Fruit fly (Drosophila melanogaster) whole organism, embryonic: ENCODE results near the gene pug.

Experiments used
- Blimp-1 ChIP-seq: fragments of 200-800 bp; sonication (Bioruptor generic); optimal IDR thresholded peaks from 3 replicates; lab custom pipeline; 2018; ENCODE audit warnings: missing biosample characterization, missing genetic modification characterization, mild to moderate bottlenecking, moderate library complexity, missing genetic modification reagents
- C15 ChIP-seq: fragments of 200-800 bp; sonication (Bioruptor generic); IDR thresholded peaks from 3 replicates; pipeline ENCODE4 v1.3.6; 2022; ENCODE audit warnings: missing biosample characterization, missing genetic modification characterization
- CG10209 ChIP-seq: fragments of 200-800 bp; sonication (Bioruptor generic); optimal IDR thresholded peaks from 3 replicates; lab custom pipeline; 2017; ENCODE audit warnings: missing biosample characterization, mild to moderate bottlenecking, missing genetic modification characterization, missing genetic modification reagents
- CG10267 ChIP-seq: fragments of 200-800 bp; sonication (Bioruptor generic); optimal IDR thresholded peaks from 2 replicates; lab custom pipeline; 2018; ENCODE audit warnings: missing biosample characterization, mild to moderate bottlenecking, missing genetic modification characterization, moderate library complexity
- CG10543 ChIP-seq: fragments of 200-800 bp; sonication (Bioruptor generic); optimal IDR thresholded peaks from 3 replicates; lab custom pipeline; 2017; ENCODE audit warnings: missing biosample characterization, mild to moderate bottlenecking, missing genetic modification characterization, moderate library complexity
- CG10565 ChIP-seq: fragments of 200-800 bp; sonication (Bioruptor generic); optimal IDR thresholded peaks from 3 replicates; lab custom pipeline; 2016; ENCODE audit warnings: missing biosample characterization, mild to moderate bottlenecking, missing genetic modification characterization
- CG11504 ChIP-seq: fragments of 200-800 bp; sonication (Bioruptor generic); optimal IDR thresholded peaks from 3 replicates; lab custom pipeline; 2019; ENCODE audit warnings: missing biosample characterization, mild to moderate bottlenecking, missing genetic modification characterization, moderate library complexity
- CG11560 ChIP-seq: fragments of 200-800 bp; sonication (Bioruptor generic); IDR thresholded peaks from 3 replicates; pipeline ENCODE4 v1.3.6; 2022; ENCODE audit warnings: missing biosample characterization, missing genetic modification characterization
- CG14710 ChIP-seq: fragments of 200-800 bp; sonication (Bioruptor generic); optimal IDR thresholded peaks from 3 replicates; lab custom pipeline; 2019; ENCODE audit warnings: missing biosample characterization, mild to moderate bottlenecking, missing genetic modification characterization, moderate library complexity
- CG14965 ChIP-seq: fragments of 200-800 bp; sonication (Bioruptor generic); optimal IDR thresholded peaks from 2 replicates; lab custom pipeline; 2016; ENCODE audit warnings: missing biosample characterization, missing genetic modification characterization, borderline replicate concordance
- CG15011 ChIP-seq: fragments of 200-800 bp; sonication (Bioruptor generic); optimal IDR thresholded peaks from 3 replicates; lab custom pipeline; 2018; ENCODE audit warnings: missing biosample characterization, mild to moderate bottlenecking, missing genetic modification characterization
- CG16815 ChIP-seq: fragments of 200-800 bp; sonication (Bioruptor generic); optimal IDR thresholded peaks from 3 replicates; lab custom pipeline; 2017; ENCODE audit warnings: missing biosample characterization, mild to moderate bottlenecking, missing genetic modification characterization
- CG31441 ChIP-seq: fragments of 200-800 bp; sonication (Bioruptor generic); IDR thresholded peaks from 2 replicates; pipeline ENCODE4 v1.3.6; 2022; ENCODE audit warnings: missing biosample characterization, missing genetic modification characterization
- CG3726 ChIP-seq: fragments of 200-800 bp; sonication (Bioruptor generic); IDR thresholded peaks from 3 replicates; pipeline ENCODE4, ENCODE4 v1.3.6; 2022; ENCODE audit warnings: missing biosample characterization, missing genetic modification characterization
- CG4854 ChIP-seq: fragments of 200-800 bp; sonication (Bioruptor generic); optimal IDR thresholded peaks from 2 replicates; lab custom pipeline; 2016; ENCODE audit warnings: missing biosample characterization, missing genetic modification characterization, inconsistent platforms
- CG6254 ChIP-seq: fragments of 200-800 bp; sonication (Bioruptor generic); optimal IDR thresholded peaks from 3 replicates; lab custom pipeline; 2017; ENCODE audit warnings: mild to moderate bottlenecking, missing biosample characterization, missing genetic modification reagents, missing genetic modification characterization
- CG7372 ChIP-seq: fragments of 200-800 bp; sonication (Bioruptor generic); IDR thresholded peaks from 2 replicates; pipeline ENCODE4 v1.3.6; 2022; ENCODE audit warnings: missing biosample characterization, missing genetic modification characterization
- Camta ChIP-seq: fragments of 200-800 bp; sonication (Bioruptor generic); optimal IDR thresholded peaks from 2 replicates; lab custom pipeline; 2016; ENCODE audit warnings: missing biosample characterization, missing genetic modification characterization
- Chrac-16 ChIP-seq: fragments of 200-800 bp; sonication (Bioruptor generic); optimal IDR thresholded peaks from 3 replicates; lab custom pipeline; 2016; ENCODE audit warnings: missing biosample characterization, missing genetic modification characterization
- CoRest ChIP-seq: fragments of 200-800 bp; sonication (Bioruptor generic); optimal IDR thresholded peaks from 3 replicates; lab custom pipeline; 2018; ENCODE audit warnings: missing biosample characterization, mild to moderate bottlenecking, missing genetic modification characterization, moderate library complexity
- CrebB ChIP-seq: fragments of 200-800 bp; sonication (Bioruptor generic); optimal IDR thresholded peaks from 3 replicates; lab custom pipeline; 2018; ENCODE audit warnings: missing biosample characterization, mild to moderate bottlenecking, missing genetic modification characterization
- Dbx ChIP-seq: fragments of 200-800 bp; sonication (Bioruptor generic); IDR thresholded peaks from 3 replicates; pipeline ENCODE4 v1.3.6; 2022; ENCODE audit warnings: missing biosample characterization, missing genetic modification characterization
- Dek ChIP-seq: fragments of 200-800 bp; sonication (Bioruptor generic); optimal IDR thresholded peaks from 3 replicates; lab custom pipeline; 2019; ENCODE audit warnings: missing biosample characterization, mild to moderate bottlenecking, missing genetic modification characterization, moderate library complexity
- Dip2 ChIP-seq: fragments of 200-800 bp; sonication (Bioruptor generic); IDR thresholded peaks from 2 replicates; pipeline ENCODE4 v1.3.6; 2022; ENCODE audit warnings: missing biosample characterization, missing genetic modification characterization
- ERR ChIP-seq: fragments of 200-800 bp; sonication (Bioruptor generic); optimal IDR thresholded peaks from 2 replicates; lab custom pipeline; 2016; ENCODE audit warnings: missing biosample characterization, missing genetic modification characterization
- Lim3 ChIP-seq: fragments of 200-800 bp; sonication (Bioruptor generic); IDR thresholded peaks from 2 replicates; pipeline ENCODE4 v1.3.6; 2022; ENCODE audit warnings: missing biosample characterization, missing genetic modification characterization
- MBD-R2 ChIP-seq: fragments of 200-800 bp; sonication (Bioruptor generic); IDR thresholded peaks from 2 replicates; pipeline ENCODE4 v1.3.6; 2022; ENCODE audit warnings: missing biosample characterization, missing genetic modification characterization
- MTF-1 ChIP-seq: fragments of 200-800 bp; sonication (Bioruptor generic); optimal IDR thresholded peaks from 2 replicates; lab custom pipeline; 2018; ENCODE audit warnings: missing biosample characterization, mild to moderate bottlenecking, missing genetic modification characterization, borderline replicate concordance
- Optix ChIP-seq: fragments of 200-800 bp; sonication (Bioruptor generic); IDR thresholded peaks from 3 replicates; pipeline ENCODE4 v1.3.6; 2022; ENCODE audit warnings: missing biosample characterization, missing genetic modification characterization
- Ptx1 ChIP-seq: fragments of 200-800 bp; sonication (Bioruptor generic); IDR thresholded peaks from 2 replicates; pipeline ENCODE4 v1.3.6; 2022; ENCODE audit warnings: missing biosample characterization, missing genetic modification characterization
- al ChIP-seq: fragments of 200-800 bp; sonication (Bioruptor generic); IDR thresholded peaks from 2 replicates; pipeline ENCODE4 v1.3.6; 2022; ENCODE audit warnings: missing biosample characterization, missing genetic modification characterization
- ash1 ChIP-seq: fragments of 200-800 bp; sonication (Bioruptor generic); optimal IDR thresholded peaks from 2 replicates; lab custom pipeline; 2018; ENCODE audit warnings: missing biosample characterization, mild to moderate bottlenecking, missing genetic modification characterization
- bbx ChIP-seq: fragments of 200-800 bp; sonication (Bioruptor generic); IDR thresholded peaks from 2 replicates; pipeline ENCODE4 v1.3.6; 2022; ENCODE audit warnings: missing biosample characterization, missing genetic modification characterization; ENCODE audit not compliant: partially characterized antibody
- cg ChIP-seq: fragments of 200-800 bp; sonication (Bioruptor generic); optimal IDR thresholded peaks from 3 replicates; lab custom pipeline; 2019; ENCODE audit warnings: missing biosample characterization, mild to moderate bottlenecking, missing genetic modification characterization, moderate library complexity
- chif ChIP-seq, 2 experiments: fragments of 200-800 bp; sonication (Bioruptor generic); optimal IDR thresholded peaks; 3 replicates each; lab custom pipeline; 2016; ENCODE audit warnings: missing biosample characterization in 2 of 2, missing genetic modification characterization in 2 of 2
- dan ChIP-seq: fragments of 200-800 bp; sonication (Bioruptor generic); IDR thresholded peaks from 2 replicates; pipeline ENCODE4 v1.3.6; 2022; ENCODE audit warnings: missing biosample characterization, missing genetic modification characterization
- dmrt99B ChIP-seq: fragments of 200-800 bp; sonication (Bioruptor generic); optimal IDR thresholded peaks from 2 replicates; lab custom pipeline; 2018; ENCODE audit warnings: missing biosample characterization, mild to moderate bottlenecking, missing genetic modification characterization, moderate library complexity
- gt ChIP-seq: fragments of 200-800 bp; sonication (Bioruptor generic); IDR thresholded peaks from 2 replicates; pipeline ENCODE4 v1.3.6; 2022; ENCODE audit warnings: missing biosample characterization, missing genetic modification characterization
- her ChIP-seq: fragments of 200-800 bp; sonication (Bioruptor generic); optimal IDR thresholded peaks from 2 replicates; lab custom pipeline; 2016; ENCODE audit warnings: missing biosample characterization, missing genetic modification characterization
- kah ChIP-seq: fragments of 200-800 bp; sonication (Bioruptor generic); optimal IDR thresholded peaks from 2 replicates; lab custom pipeline; 2018; ENCODE audit warnings: missing biosample characterization, mild to moderate bottlenecking, missing genetic modification characterization
- maf-S ChIP-seq: fragments of 200-800 bp; sonication (Bioruptor generic); optimal IDR thresholded peaks from 2 replicates; lab custom pipeline; 2016; ENCODE audit warnings: missing biosample characterization, missing genetic modification characterization
- mam ChIP-seq: fragments of 200-800 bp; sonication (Bioruptor generic); optimal IDR thresholded peaks from 3 replicates; lab custom pipeline; 2016; ENCODE audit warnings: missing biosample characterization, missing genetic modification characterization
- onecut ChIP-seq: fragments of 200-800 bp; sonication (Bioruptor generic); IDR thresholded peaks from 2 replicates; pipeline ENCODE4 v1.3.6; 2022; ENCODE audit warnings: missing biosample characterization, missing genetic modification characterization
- salm ChIP-seq: fragments of 200-800 bp; sonication (Bioruptor generic); optimal IDR thresholded peaks from 2 replicates; lab custom pipeline; 2018; ENCODE audit warnings: missing biosample characterization, mild to moderate bottlenecking, missing genetic modification characterization
- sens ChIP-seq: fragments of 200-800 bp; sonication (Bioruptor generic); peaks from one replicate; lab custom pipeline; 2016; ENCODE audit warnings: missing biosample characterization, missing genetic modification characterization
- slbo ChIP-seq: fragments of 200-800 bp; sonication (Bioruptor generic); IDR thresholded peaks from 2 replicates; pipeline ENCODE4 v1.3.6; 2022; ENCODE audit warnings: missing biosample characterization, missing genetic modification characterization
- so ChIP-seq: fragments of 200-800 bp; sonication (Bioruptor generic); IDR thresholded peaks from 3 replicates; pipeline ENCODE4 v1.3.6; 2022; ENCODE audit warnings: missing biosample characterization, missing genetic modification characterization
- stwl ChIP-seq: fragments of 200-800 bp; sonication (Bioruptor generic); optimal IDR thresholded peaks from 3 replicates; lab custom pipeline; 2018; ENCODE audit warnings: missing biosample characterization, mild to moderate bottlenecking, missing genetic modification characterization, moderate library complexity
- trh ChIP-seq: fragments of 200-800 bp; sonication (Bioruptor generic); optimal IDR thresholded peaks from 2 replicates; lab custom pipeline; 2016; ENCODE audit warnings: missing biosample characterization, missing genetic modification characterization
- ttk ChIP-seq: fragments of 200-800 bp; sonication (Bioruptor generic); IDR thresholded peaks from 2 replicates; pipeline ENCODE4 v2.1.2; 2022; ENCODE audit warnings: missing biosample characterization, missing genetic modification characterization
- wek ChIP-seq: fragments of 200-800 bp; sonication (Bioruptor generic); optimal IDR thresholded peaks from 3 replicates; lab custom pipeline; 2018; ENCODE audit warnings: missing biosample characterization, mild to moderate bottlenecking, missing genetic modification characterization, moderate library complexity
- zen ChIP-seq: fragments of 200-800 bp; sonication (Bioruptor generic); optimal IDR thresholded peaks from 3 replicates; lab custom pipeline; 2018; ENCODE audit warnings: missing biosample characterization, mild to moderate bottlenecking, missing genetic modification characterization, moderate library complexity

pug gene

DNA sequence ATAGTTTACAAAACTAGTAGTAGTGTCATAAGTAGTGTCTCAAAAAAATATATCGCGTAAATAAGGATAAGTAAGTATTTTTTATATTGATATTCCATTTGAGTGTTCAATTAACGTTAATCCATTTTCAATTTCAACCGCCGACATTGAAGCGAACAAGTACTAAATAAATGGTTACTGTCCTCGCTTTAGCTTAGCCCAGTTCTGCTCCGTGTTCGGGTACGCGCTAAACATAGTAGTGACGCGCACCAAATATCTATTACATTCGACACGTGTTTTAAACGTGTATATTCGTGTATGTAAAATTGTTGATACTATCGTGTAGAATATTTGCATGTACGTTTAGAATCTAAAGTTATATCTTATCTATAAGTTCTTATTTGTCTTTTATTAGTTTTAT, 21.2 kb upstream of the pug start (continued):
- no peak for TF ChIP-seq gt
- TF ChIP-seq chif (GFP tag; optimal IDR thresholded peaks at IDR 0.05; lab: Kevin White, UChicago), result peak; percentile 22 to 38
- TF ChIP-seq Dek (tag; lab: Kevin White, UChicago), result peak; percentile 64
- peak; percentile 75 for TF ChIP-seq sens (GFP tag; lab: Kevin White, UChicago)
- peak; percentile 54 for TF ChIP-seq CoRest (tag; lab: Kevin White, UChicago)
- TF ChIP-seq CG14965 (GFP tag; lab: Kevin White, UChicago), result peak; percentile 24
- TF ChIP-seq stwl (tag; lab: Kevin White, UChicago), result peak; percentile 85
- peak; percentile 68 for TF ChIP-seq CG14710 (tag; lab: Kevin White, UChicago)
- no peak for TF ChIP-seq Lim3 (GFP tag; lab: Robert Waterston, UW)
- TF ChIP-seq CrebB (tag; lab: Kevin White, UChicago), result no peak
- no peak for TF ChIP-seq CG16815 (GFP tag; lab: Kevin White, UChicago)
- no peak for TF ChIP-seq cg (GFP tag; lab: Kevin White, UChicago)
- no peak for TF ChIP-seq al
- TF ChIP-seq CG7372 (GFP tag; lab: Robert Waterston, UW), result no peak
- no peak for TF ChIP-seq Chrac-16 (GFP tag; lab: Kevin White, UChicago)
- TF ChIP-seq C15 (GFP tag; lab: Robert Waterston, UW), result no peak
- no peak for TF ChIP-seq onecut (GFP tag; lab: Robert Waterston, UW)
- TF ChIP-seq slbo (GFP tag; lab: Robert Waterston, UW), result no peak
- peak; percentile 37 for TF ChIP-seq CG10543 (GFP tag; lab: Kevin White, UChicago)
- peak; percentile 72 for TF ChIP-seq CG10267
- peak; percentile 69 for TF ChIP-seq CG11504 (tag; lab: Kevin White, UChicago)
- TF ChIP-seq Blimp-1 (GFP tag; lab: Kevin White, UChicago), result peak; percentile 17
- TF ChIP-seq CG10565, result no peak
- peak; percentile 27 for TF ChIP-seq ERR (GFP tag; lab: Kevin White, UChicago)
- no peak for TF ChIP-seq so (GFP tag; lab: Robert Waterston, UW)
- no peak for TF ChIP-seq Dip2
- TF ChIP-seq MTF-1 (GFP tag; lab: Kevin White, UChicago), result no peak
- TF ChIP-seq ttk (GFP tag; lab: Robert Waterston, UW), result no peak
- TF ChIP-seq dan, result no peak
- peak; percentile 59 for TF ChIP-seq ash1 (GFP tag; lab: Kevin White, UChicago)
- TF ChIP-seq CG6254 (GFP tag; lab: Kevin White, UChicago), result no peak
- TF ChIP-seq Camta (GFP tag; lab: Kevin White, UChicago), result peak; percentile 41
- TF ChIP-seq zen, result peak; percentile 40
- no peak for TF ChIP-seq Ptx1 (GFP tag; lab: Robert Waterston, UW)
- TF ChIP-seq MBD-R2, result no peak
- TF ChIP-seq dmrt99B (tag; lab: Kevin White, UChicago), result no peak
- no peak for TF ChIP-seq CG3726 (GFP tag; lab: Robert Waterston, UW)
- peak; percentile 28 for TF ChIP-seq CG4854 (GFP tag; lab: Kevin White, UChicago)
- no peak for TF ChIP-seq salm (tag; lab: Kevin White, UChicago)
- no peak for TF ChIP-seq CG15011 (GFP tag; lab: Kevin White, UChicago)
- TF ChIP-seq trh (GFP tag; lab: Kevin White, UChicago), result no peak
- TF ChIP-seq kah (GFP tag; lab: Kevin White, UChicago), result no peak
- peak; percentile 82 for TF ChIP-seq bbx (GFP tag; lab: Robert Waterston, UW)
- no peak for TF ChIP-seq CG31441 (GFP tag; lab: Robert Waterston, UW)
- peak; percentile 82 for TF ChIP-seq Dbx (GFP tag; lab: Robert Waterston, UW)
- peak; percentile 53 for TF ChIP-seq her (GFP tag; lab: Kevin White, UChicago)
- no peak for TF ChIP-seq wek
- peak; percentile 48 for TF ChIP-seq maf-S (GFP tag; lab: Kevin White, UChicago)
- no peak for TF ChIP-seq CG11560 (tag; lab: Robert Waterston, UW)
- TF ChIP-seq mam (GFP tag; lab: Kevin White, UChicago), result peak; percentile 33
- no peak for TF ChIP-seq Optix
- no peak for TF ChIP-seq CG10209 (GFP tag; lab: Kevin White, UChicago)
